Worm (Caenorhabditis elegans) whole organism, L3 larva: Measurements from ENCODE around the gene ZK616.5.

Experiments
- ama-1 ChIP-seq: fragments of 150-350 bp; optimal IDR thresholded peaks from 2 replicates; lab custom pipeline; 2018
- egl-27 ChIP-seq: sonication (generic microtip); optimal IDR thresholded peaks from 4 replicates; lab custom pipeline; 2017; ENCODE audit warnings: missing biosample characterization, missing genetic modification reagents, missing genetic modification characterization
- elt-2 ChIP-seq: sonication (generic microtip); optimal IDR thresholded peaks from 2 replicates; lab custom pipeline; 2016; ENCODE audit warnings: missing genetic modification reagents, mild to moderate bottlenecking, missing genetic modification characterization, missing compliant biosample characterization
- jun-1 ChIP-seq: fragments of 150-350 bp; optimal IDR thresholded peaks from 2 replicates; lab custom pipeline; 2014; ENCODE audit warnings: missing biosample characterization, missing genetic modification reagents, missing genetic modification characterization
- nhr-28 ChIP-seq: fragments of 150-350 bp; optimal IDR thresholded peaks from 2 replicates; lab custom pipeline; 2014; ENCODE audit warnings: missing biosample characterization, missing genetic modification characterization
- nhr-76 ChIP-seq: fragments of 150-350 bp; sonication (generic microtip); optimal IDR thresholded peaks from 5 replicates; lab custom pipeline; 2014; ENCODE audit warnings: missing biosample characterization, missing genetic modification characterization
- pha-4 ChIP-seq: fragments of 150-350 bp; optimal IDR thresholded peaks from 2 replicates; lab custom pipeline; 2014; ENCODE audit warnings: missing biosample characterization, missing genetic modification reagents, missing genetic modification characterization
- pqm-1 ChIP-seq: fragments of 150-350 bp; optimal IDR thresholded peaks from 2 replicates; lab custom pipeline; 2017; ENCODE audit warnings: missing biosample characterization, missing genetic modification characterization, inconsistent platforms
- tbx-2 ChIP-seq: sonication (generic microtip); optimal IDR thresholded peaks from 2 replicates; lab custom pipeline; 2016; ENCODE audit warnings: mild to moderate bottlenecking, missing genetic modification characterization, missing compliant biosample characterization

The ZK616.5 gene

ce11 chrIV:5438705-5439104 lies 47.0 kb downstream of the ZK616.5 start, which contains the start of gene mgl-3:
Gene mgl-3 (plus strand): TSS chrIV:5439005.
- no peak for TF ChIP-seq nhr-76 (tag; lab: Kevin White, UChicago)
- no peak for TF ChIP-seq tbx-2 (tag; lab: Kevin White, UChicago)
- no peak for TF ChIP-seq jun-1 (tag; lab: Kevin White, UChicago)
- TF ChIP-seq pha-4: no peak
- no peak for TF ChIP-seq egl-27
- no peak for TF ChIP-seq elt-2 (tag; lab: Kevin White, UChicago)
- TF ChIP-seq pqm-1: no peak
- no peak for TF ChIP-seq ama-1 (lab: Kevin White, UChicago)
- TF ChIP-seq nhr-28 (tag; lab: Kevin White, UChicago): no peak
